Worm (Caenorhabditis elegans) whole organism, late embryonic: Measurements from ENCODE around the gene wdfy-3.

Source experiments
- C08G9.2 ChIP-seq: sonication (generic microtip); optimal IDR thresholded peaks from 2 replicates; lab custom pipeline; 2016; ENCODE audit warnings: mild to moderate bottlenecking, missing genetic modification characterization, moderate library complexity, missing compliant biosample characterization
- T23F11.4 ChIP-seq: fragments of 200-800 bp; sonication (Bioruptor generic); optimal IDR thresholded peaks from 2 replicates; lab custom pipeline; 2018; ENCODE audit warnings: mild to moderate bottlenecking, missing genetic modification characterization, missing compliant biosample characterization
- ama-1 ChIP-seq: fragments of 150-350 bp; optimal IDR thresholded peaks from 2 replicates; lab custom pipeline; 2014
- ceh-14 ChIP-seq: sonication (generic microtip); optimal IDR thresholded peaks from 2 replicates; lab custom pipeline; 2016; ENCODE audit warnings: missing genotype, missing genetic modification characterization, missing compliant biosample characterization
- ceh-18 ChIP-seq: sonication (generic microtip); optimal IDR thresholded peaks from 2 replicates; lab custom pipeline; 2016; ENCODE audit warnings: missing genetic modification characterization, missing compliant biosample characterization
- ceh-22 ChIP-seq: sonication (generic microtip); optimal IDR thresholded peaks from 2 replicates; lab custom pipeline; 2017; ENCODE audit warnings: missing biosample characterization, missing genetic modification characterization
- ceh-24 ChIP-seq: sonication (generic microtip); optimal IDR thresholded peaks from 2 replicates; lab custom pipeline; 2016; ENCODE audit warnings: mild to moderate bottlenecking, missing genetic modification characterization, missing compliant biosample characterization
- dve-1 ChIP-seq: sonication (generic microtip); optimal IDR thresholded peaks from 2 replicates; lab custom pipeline; 2017; ENCODE audit warnings: antibody characterized with exemption, mild to moderate bottlenecking, missing genetic modification characterization, missing compliant biosample characterization
- gmeb-2 ChIP-seq: sonication (generic microtip); optimal IDR thresholded peaks from 2 replicates; lab custom pipeline; 2016; ENCODE audit warnings: missing genetic modification characterization, inconsistent platforms, missing compliant biosample characterization
- lim-6 ChIP-seq: sonication (generic microtip); optimal IDR thresholded peaks from 2 replicates; lab custom pipeline; 2016; ENCODE audit warnings: missing genetic modification characterization, missing compliant biosample characterization
- nhr-11 ChIP-seq: fragments of 150-350 bp; optimal IDR thresholded peaks from 2 replicates; lab custom pipeline; 2014; ENCODE audit warnings: missing biosample characterization, missing genetic modification characterization
- pag-3 ChIP-seq: sonication (generic microtip); optimal IDR thresholded peaks from 2 replicates; lab custom pipeline; 2016; ENCODE audit warnings: missing compliant biosample characterization, missing genetic modification characterization, borderline replicate concordance

ce11 chrIV:12633825-12634224 lies 19.4 kb upstream of the wdfy-3 start:
- TF ChIP-seq ceh-22 (tag; lab: Kevin White, UChicago) = no peak
- peak; percentile 46 for TF ChIP-seq dve-1 (tag; lab: Kevin White, UChicago)
- no peak for TF ChIP-seq ceh-14 (tag; lab: Kevin White, UChicago)
- no peak for TF ChIP-seq lim-6 (tag; lab: Kevin White, UChicago)
- TF ChIP-seq pag-3 = no peak
- no peak for TF ChIP-seq ceh-18 (tag; lab: Kevin White, UChicago)
- no peak for TF ChIP-seq C08G9.2 (tag; lab: Kevin White, UChicago)
- TF ChIP-seq ceh-24 (tag; lab: Kevin White, UChicago) = no peak
- TF ChIP-seq T23F11.4 (GFP tag; lab: Kevin White, UChicago) = no peak
- no peak for TF ChIP-seq gmeb-2 (tag; lab: Kevin White, UChicago)
- TF ChIP-seq ama-1 (lab: Kevin White, UChicago) = no peak
- no peak for TF ChIP-seq nhr-11 (tag; lab: Kevin White, UChicago)
